Worm (Caenorhabditis elegans) whole organism, L2 larva: Measurements from ENCODE around the gene math-40.

Source experiments
- F13H6.1 ChIP-seq: sonication (generic microtip); optimal IDR thresholded peaks from 2 replicates; lab custom pipeline; 2016; ENCODE audit warnings: missing genetic modification characterization, missing compliant biosample characterization
- egl-27 ChIP-seq: sonication (generic microtip); optimal IDR thresholded peaks from 3 replicates; lab custom pipeline; 2017; ENCODE audit warnings: missing biosample characterization, missing genetic modification reagents, missing genetic modification characterization
- lin-11 ChIP-seq: fragments of 150-350 bp; sonication (generic microtip); optimal IDR thresholded peaks from 2 replicates; lab custom pipeline; 2014; ENCODE audit warnings: missing biosample characterization, missing genetic modification characterization, inconsistent platforms, mixed read lengths
- lin-39 ChIP-seq: fragments of 150-350 bp; optimal IDR thresholded peaks from 2 replicates; lab custom pipeline; 2014; ENCODE audit warnings: missing biosample characterization, missing genetic modification reagents, missing genetic modification characterization
- nhr-10 ChIP-seq: sonication (generic microtip); optimal IDR thresholded peaks from 2 replicates; lab custom pipeline; 2017; ENCODE audit warnings: missing biosample characterization, missing genetic modification characterization
- nhr-12 ChIP-seq: fragments of 150-350 bp; optimal IDR thresholded peaks from 2 replicates; lab custom pipeline; 2014; ENCODE audit warnings: missing biosample characterization, missing genetic modification characterization
- nhr-77 ChIP-seq: fragments of 150-350 bp; optimal IDR thresholded peaks from 2 replicates; lab custom pipeline; 2014; ENCODE audit warnings: missing biosample characterization, missing genetic modification characterization

DNA sequence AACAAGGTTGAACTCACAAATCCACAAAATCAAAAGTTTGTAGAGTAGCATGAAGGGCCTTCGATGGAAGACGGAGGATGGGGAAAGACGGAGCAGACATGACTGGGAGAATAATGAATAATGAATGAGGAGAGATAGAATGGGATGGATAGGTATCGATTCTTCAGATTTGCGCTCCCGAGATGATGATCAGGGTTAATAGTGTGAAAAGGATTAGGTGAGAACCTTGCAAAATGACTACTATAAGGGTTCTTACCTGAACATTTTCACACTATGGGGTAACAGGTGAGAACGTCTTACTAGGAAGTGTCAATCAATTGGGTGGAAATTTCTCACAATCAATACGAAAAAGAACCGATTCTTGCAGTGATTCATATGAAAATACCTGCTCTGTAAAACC lies 19.9 kb downstream of the math-40 start, which contains the start of gene fbxb-96:
- TF ChIP-seq lin-11 (tag; lab: Kevin White, UChicago) (no peak), nhr-10 (tag; lab: Kevin White, UChicago) (no peak), egl-27 (tag; lab: Kevin White, UChicago) (no peak), nhr-12 (tag; lab: Kevin White, UChicago) (no peak), nhr-77 (tag; lab: Kevin White, UChicago) (no peak), F13H6.1 (no peak), lin-39 (tag; lab: Kevin White, UChicago) (no peak)
